Worm (Caenorhabditis elegans): ENCODE data around the gene F02D10.2.

- TF ChIP-seq elt-3 (tag; optimal IDR thresholded peaks at IDR 0.05) (no peak), ets-5 (GFP tag; IDR thresholded peaks at IDR 0.05) (no peak), dpl-1 (GFP tag; optimal IDR thresholded peaks at IDR 0.05) (no peak), ztf-4 (tag; optimal IDR thresholded peaks at IDR 0.05) (no peak), nhr-77 (tag; optimal IDR thresholded peaks at IDR 0.05) (no peak), zip-4 (GFP tag; optimal IDR thresholded peaks at IDR 0.05) (no peak), nhr-237 (tag; optimal IDR thresholded peaks at IDR 0.05) (no peak), sptf-1 (tag; optimal IDR thresholded peaks at IDR 0.05) (no peak), nhr-76 (tag; optimal IDR thresholded peaks at IDR 0.05) (no peak), nhr-85 (tag) (no peak)
These were observed 7.3 kb downstream of the F02D10.2 start, which contains the start of gene flr-1 for ce11 chrX:13456442-13456841.

All from whole organism, L1 larva.